Worm (Caenorhabditis elegans) whole organism, L2 larva: ENCODE measurements around the gene nmr-1.

Experiments
- C34F6.9 ChIP-seq: fragments of 150-350 bp; optimal IDR thresholded peaks from 2 replicates; lab custom pipeline; 2014; ENCODE audit warnings: missing biosample characterization, missing genetic modification characterization
- F13H6.1 ChIP-seq: sonication (generic microtip); optimal IDR thresholded peaks from 2 replicates; lab custom pipeline; 2016; ENCODE audit warnings: missing genetic modification characterization, missing compliant biosample characterization
- R02D3.7 ChIP-seq: fragments of 150-350 bp; optimal IDR thresholded peaks from 2 replicates; lab custom pipeline; 2014; ENCODE audit warnings: missing biosample characterization, missing genetic modification characterization
- Y55F3AM.14 ChIP-seq: fragments of 200-800 bp; sonication (Bioruptor generic); optimal IDR thresholded peaks from 2 replicates; lab custom pipeline; 2018; ENCODE audit warnings: mild to moderate bottlenecking, missing genetic modification characterization, missing compliant biosample characterization
- ZK546.5 ChIP-seq: sonication (generic microtip); optimal IDR thresholded peaks from 2 replicates; lab custom pipeline; 2017; ENCODE audit warnings: missing biosample characterization, missing genetic modification characterization
- alr-1 ChIP-seq: fragments of 150-350 bp; optimal IDR thresholded peaks from 2 replicates; lab custom pipeline; 2014; ENCODE audit warnings: missing biosample characterization, missing genetic modification characterization
- aly-2 ChIP-seq: fragments of 150-350 bp; optimal IDR thresholded peaks from 2 replicates; lab custom pipeline; 2014; ENCODE audit warnings: missing biosample characterization, missing genetic modification characterization
- ama-1 ChIP-seq: fragments of 150-350 bp; optimal IDR thresholded peaks from 2 replicates; lab custom pipeline; 2018; ENCODE audit warnings: inconsistent platforms
- blmp-1 ChIP-seq: sonication (generic microtip); optimal IDR thresholded peaks from 2 replicates; lab custom pipeline; 2017; ENCODE audit warnings: missing genetic modification characterization, mild to moderate bottlenecking, missing compliant biosample characterization, antibody characterized with exemption, moderate library complexity; ENCODE audit not compliant: insufficient read depth
- ceh-16 ChIP-seq: fragments of 150-350 bp; optimal IDR thresholded peaks from 2 replicates; lab custom pipeline; 2014; ENCODE audit warnings: missing biosample characterization, missing genetic modification characterization
- ceh-82 ChIP-seq: fragments of 150-350 bp; optimal IDR thresholded peaks from 2 replicates; lab custom pipeline; 2014; ENCODE audit warnings: missing biosample characterization, missing genetic modification characterization
- crh-2 ChIP-seq: sonication (generic microtip); optimal IDR thresholded peaks from 2 replicates; lab custom pipeline; 2017; ENCODE audit warnings: missing biosample characterization, missing genetic modification characterization
- dmd-4 ChIP-seq: sonication (generic microtip); optimal IDR thresholded peaks from 2 replicates; lab custom pipeline; 2017; ENCODE audit warnings: missing biosample characterization, missing genetic modification characterization
- egl-27 ChIP-seq: sonication (generic microtip); optimal IDR thresholded peaks from 3 replicates; lab custom pipeline; 2017; ENCODE audit warnings: missing biosample characterization, missing genetic modification reagents, missing genetic modification characterization
- elt-3 ChIP-seq: sonication (generic microtip); optimal IDR thresholded peaks from 2 replicates; lab custom pipeline; 2017; ENCODE audit warnings: missing biosample characterization, missing genetic modification characterization
- fos-1 ChIP-seq: fragments of 150-350 bp; optimal IDR thresholded peaks from 2 replicates; lab custom pipeline; 2014; ENCODE audit warnings: missing biosample characterization, missing genetic modification characterization
- gmeb-1 ChIP-seq: fragments of 150-350 bp; optimal IDR thresholded peaks from 2 replicates; lab custom pipeline; 2014; ENCODE audit warnings: missing biosample characterization, missing genetic modification characterization
- lin-11 ChIP-seq: fragments of 150-350 bp; sonication (generic microtip); optimal IDR thresholded peaks from 2 replicates; lab custom pipeline; 2014; ENCODE audit warnings: missing biosample characterization, missing genetic modification characterization, inconsistent platforms, mixed read lengths
- lin-13 ChIP-seq: fragments of 150-350 bp; optimal IDR thresholded peaks from 2 replicates; lab custom pipeline; 2014; ENCODE audit warnings: missing biosample characterization, missing genetic modification reagents, missing genetic modification characterization
- lin-39 ChIP-seq: fragments of 150-350 bp; optimal IDR thresholded peaks from 2 replicates; lab custom pipeline; 2014; ENCODE audit warnings: missing biosample characterization, missing genetic modification reagents, missing genetic modification characterization
- mab-5 ChIP-seq: fragments of 150-350 bp; optimal IDR thresholded peaks from 2 replicates; lab custom pipeline; 2014; ENCODE audit warnings: missing biosample characterization, missing genetic modification characterization
- mbf-1 ChIP-seq: sonication (generic microtip); optimal IDR thresholded peaks from 2 replicates; lab custom pipeline; 2017; ENCODE audit warnings: missing biosample characterization, missing genetic modification characterization
- nhr-10 ChIP-seq: sonication (generic microtip); optimal IDR thresholded peaks from 2 replicates; lab custom pipeline; 2017; ENCODE audit warnings: missing biosample characterization, missing genetic modification characterization
- nhr-11 ChIP-seq: fragments of 150-350 bp; optimal IDR thresholded peaks from 2 replicates; lab custom pipeline; 2014; ENCODE audit warnings: missing biosample characterization, missing genetic modification characterization
- nhr-12 ChIP-seq: fragments of 150-350 bp; optimal IDR thresholded peaks from 2 replicates; lab custom pipeline; 2014; ENCODE audit warnings: missing biosample characterization, missing genetic modification characterization
- nhr-129 ChIP-seq: fragments of 150-350 bp; optimal IDR thresholded peaks from 2 replicates; lab custom pipeline; 2014; ENCODE audit warnings: missing biosample characterization, missing genetic modification characterization
- nhr-21 ChIP-seq: fragments of 150-350 bp; optimal IDR thresholded peaks from 2 replicates; lab custom pipeline; 2014; ENCODE audit warnings: missing biosample characterization, missing genetic modification characterization
- nhr-237 ChIP-seq: fragments of 150-350 bp; optimal IDR thresholded peaks from 2 replicates; lab custom pipeline; 2014; ENCODE audit warnings: missing biosample characterization, missing genetic modification characterization
- nhr-25 ChIP-seq: fragments of 150-350 bp; sonication (generic microtip); optimal IDR thresholded peaks from 3 replicates; lab custom pipeline; 2014; ENCODE audit warnings: missing biosample characterization, missing genetic modification characterization
- nhr-6 ChIP-seq: fragments of 150-350 bp; optimal IDR thresholded peaks from 2 replicates; lab custom pipeline; 2014; ENCODE audit warnings: missing biosample characterization, missing genetic modification characterization
- nhr-77 ChIP-seq: fragments of 150-350 bp; optimal IDR thresholded peaks from 2 replicates; lab custom pipeline; 2014; ENCODE audit warnings: missing biosample characterization, missing genetic modification characterization
- peb-1 ChIP-seq: fragments of 150-350 bp; optimal IDR thresholded peaks from 2 replicates; lab custom pipeline; 2014; ENCODE audit warnings: missing biosample characterization, missing genetic modification characterization
- sem-4 ChIP-seq: fragments of 150-350 bp; optimal IDR thresholded peaks from 2 replicates; lab custom pipeline; 2014; ENCODE audit warnings: missing biosample characterization, missing genetic modification reagents, missing genetic modification characterization
- skn-1 ChIP-seq: sonication (generic microtip); optimal IDR thresholded peaks from 2 replicates; lab custom pipeline; 2017; ENCODE audit warnings: missing biosample characterization, missing genetic modification characterization
- snpc-4 ChIP-seq: fragments of 150-350 bp; optimal IDR thresholded peaks from 2 replicates; lab custom pipeline; 2014; ENCODE audit warnings: missing biosample characterization, missing genetic modification characterization
- unc-39 ChIP-seq: fragments of 150-350 bp; optimal IDR thresholded peaks from 2 replicates; lab custom pipeline; 2014; ENCODE audit warnings: missing biosample characterization, missing genetic modification characterization
- unc-55 ChIP-seq: fragments of 150-350 bp; sonication (generic microtip); optimal IDR thresholded peaks from 3 replicates; lab custom pipeline; 2014; ENCODE audit warnings: missing biosample characterization, missing genetic modification reagents, missing genetic modification characterization
- zag-1 ChIP-seq: fragments of 150-350 bp; optimal IDR thresholded peaks from 2 replicates; lab custom pipeline; 2014; ENCODE audit warnings: missing biosample characterization, missing genetic modification characterization
- ztf-1 ChIP-seq: fragments of 200-800 bp; sonication (Bioruptor generic); conservative IDR thresholded peaks from 2 replicates; pipeline ENCODE4 v1.3.6; 2022; ENCODE audit warnings: missing genetic modification characterization, missing compliant biosample characterization
- ztf-4 ChIP-seq: fragments of 150-350 bp; optimal IDR thresholded peaks from 2 replicates; lab custom pipeline; 2014; ENCODE audit warnings: missing biosample characterization, missing genetic modification characterization

The nmr-1 gene

ce11 chrII:5447381-5447780, 975 bp upstream of the nmr-1 start, which contains the start of gene cex-1:
cex-1 (plus strand) TSS chrII:5447681.
- TF ChIP-seq skn-1, result no peak
- TF ChIP-seq dmd-4 (tag; lab: Kevin White, UChicago), result no peak
- no peak for TF ChIP-seq nhr-12
- TF ChIP-seq nhr-25 (tag; lab: Kevin White, UChicago), result no peak
- no peak for TF ChIP-seq lin-11 (tag; lab: Kevin White, UChicago)
- no peak for TF ChIP-seq ZK546.5
- TF ChIP-seq crh-2 (tag; lab: Kevin White, UChicago), result no peak
- no peak for TF ChIP-seq nhr-6
- no peak for TF ChIP-seq ama-1 (lab: Kevin White, UChicago)
- TF ChIP-seq ztf-1 (GFP tag; lab: Robert Waterston, UW), result no peak
- TF ChIP-seq ztf-4 (tag; lab: Kevin White, UChicago), result no peak
- no peak for TF ChIP-seq elt-3 (tag; lab: Kevin White, UChicago)
- TF ChIP-seq nhr-10 (tag; lab: Kevin White, UChicago), result no peak
- no peak for TF ChIP-seq C34F6.9 (tag; lab: Kevin White, UChicago)
- no peak for TF ChIP-seq zag-1 (tag; lab: Kevin White, UChicago)
- TF ChIP-seq mbf-1 (tag; lab: Kevin White, UChicago), result no peak
- TF ChIP-seq ceh-16 (tag; lab: Kevin White, UChicago), result no peak
- no peak for TF ChIP-seq unc-55

ce11 chrII:5437586-5437985, 8.8 kb downstream of the nmr-1 start, which contains the start of gene F07F6.1:
F07F6.1 (plus strand) TSS chrII:5437886.
- TF ChIP-seq snpc-4 (tag; lab: Kevin White, UChicago) (no peak), nhr-129 (tag; lab: Kevin White, UChicago) (no peak), ztf-4 (tag; lab: Kevin White, UChicago) (no peak), dmd-4 (tag; lab: Kevin White, UChicago) (no peak), ZK546.5 (no peak), lin-39 (tag; lab: Kevin White, UChicago) (no peak), elt-3 (tag; lab: Kevin White, UChicago) (no peak), F13H6.1 (no peak), egl-27 (tag; lab: Kevin White, UChicago) (no peak), nhr-6 (no peak), ceh-16 (tag; lab: Kevin White, UChicago) (no peak), aly-2 (tag; lab: Kevin White, UChicago) (no peak), nhr-21 (tag; lab: Kevin White, UChicago) (no peak), mbf-1 (tag; lab: Kevin White, UChicago) (no peak), nhr-11 (tag; lab: Kevin White, UChicago) (no peak), R02D3.7 (tag; lab: Kevin White, UChicago) (no peak), unc-55 (no peak)

- TF ChIP-seq ceh-82 (tag; lab: Kevin White, UChicago), result no peak
- TF ChIP-seq snpc-4 (tag; lab: Kevin White, UChicago), result no peak
- TF ChIP-seq alr-1 (tag; lab: Kevin White, UChicago), result no peak
- TF ChIP-seq nhr-10 (tag; lab: Kevin White, UChicago), result no peak
- TF ChIP-seq C34F6.9 (tag; lab: Kevin White, UChicago), result no peak
- TF ChIP-seq nhr-77 (tag; lab: Kevin White, UChicago), result no peak
- no peak for TF ChIP-seq unc-39 (tag; lab: Kevin White, UChicago)
- no peak for TF ChIP-seq nhr-237 (tag; lab: Kevin White, UChicago)
- TF ChIP-seq lin-13, result no peak
- no peak for TF ChIP-seq Y55F3AM.14 (GFP tag; lab: Kevin White, UChicago)
- no peak for TF ChIP-seq nhr-11 (tag; lab: Kevin White, UChicago)
- no peak for TF ChIP-seq mbf-1 (tag; lab: Kevin White, UChicago)
- no peak for TF ChIP-seq mab-5 (tag; lab: Kevin White, UChicago)
- TF ChIP-seq sem-4 (tag; lab: Kevin White, UChicago), result no peak
- no peak for TF ChIP-seq unc-55
- no peak for TF ChIP-seq peb-1 (tag; lab: Kevin White, UChicago)
- TF ChIP-seq ztf-1 (GFP tag; lab: Robert Waterston, UW), result no peak
- TF ChIP-seq ceh-16 (tag; lab: Kevin White, UChicago), result no peak
- TF ChIP-seq, all 48 proteins: peak for 0
Measured at ce11 chrII:5436833-5437232, 9.6 kb downstream of the nmr-1 start, which contains the start of gene dct-5. dct-5 (minus strand) TSS chrII:5436933.

ce11 chrII:5433069-5433468, 13.3 kb downstream of the nmr-1 start, which contains the start of gene srx-114:
srx-114 (minus strand) TSS chrII:5433169.
- no peak for TF ChIP-seq blmp-1 (tag; lab: Kevin White, UChicago)
- no peak for TF ChIP-seq nhr-77 (tag; lab: Kevin White, UChicago)
- TF ChIP-seq R02D3.7 (tag; lab: Kevin White, UChicago), result no peak
- TF ChIP-seq fos-1 (tag; lab: Kevin White, UChicago), result no peak
- TF ChIP-seq F13H6.1, result no peak
- TF ChIP-seq zag-1 (tag; lab: Kevin White, UChicago), result no peak
- TF ChIP-seq gmeb-1 (tag; lab: Kevin White, UChicago), result no peak
- no peak for TF ChIP-seq lin-11 (tag; lab: Kevin White, UChicago)
- TF ChIP-seq C34F6.9 (tag; lab: Kevin White, UChicago), result no peak
- no peak for TF ChIP-seq ztf-4 (tag; lab: Kevin White, UChicago)
- TF ChIP-seq nhr-129 (tag; lab: Kevin White, UChicago), result no peak
- no peak for TF ChIP-seq nhr-25 (tag; lab: Kevin White, UChicago)
